Fruit fly (Drosophila melanogaster): ENCODE results near the gene RpL13.

RpL13 gene

DNA sequence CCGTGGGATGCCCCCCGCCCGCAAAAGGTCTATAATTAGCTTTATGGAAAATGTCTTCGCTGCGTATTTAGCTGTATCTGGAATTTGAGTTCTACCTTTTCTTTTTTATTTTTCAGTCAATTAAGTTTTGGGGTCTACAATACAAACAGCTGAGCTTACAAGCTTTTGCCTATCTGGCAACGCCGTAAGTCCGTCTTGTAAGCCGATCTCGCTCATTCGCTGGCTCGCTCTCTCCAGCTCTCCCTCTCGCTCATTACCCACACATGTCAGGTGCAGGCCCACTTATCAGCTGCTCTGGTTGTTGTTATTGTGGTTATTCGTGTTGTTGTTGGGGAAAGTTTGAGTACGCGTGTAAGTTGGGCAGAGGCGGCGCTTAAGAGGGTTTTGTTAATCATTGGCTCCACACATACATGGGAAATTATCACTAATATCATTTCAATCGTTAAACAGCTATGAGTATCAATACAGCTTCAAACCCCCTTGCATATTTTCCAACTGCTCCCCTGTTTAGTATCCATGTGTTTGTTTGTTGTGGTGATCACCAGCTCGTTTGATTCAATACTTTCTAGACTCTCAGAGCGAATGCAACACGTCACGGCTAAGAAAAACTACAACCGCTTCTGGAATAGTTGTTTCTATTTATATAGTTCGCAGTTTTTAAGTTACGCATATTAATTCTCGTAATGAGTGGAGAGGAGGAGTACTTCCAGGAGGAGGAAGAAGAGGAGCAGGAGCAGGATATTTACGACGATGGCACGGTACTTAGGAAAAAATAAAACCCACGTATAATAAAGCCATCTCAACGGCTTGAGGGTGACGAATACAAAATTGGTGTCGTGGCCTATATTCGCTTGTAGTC lies 42.9 kb downstream of the RpL13 start (continued):
- TF ChIP-seq jim (GFP tag; optimal IDR thresholded peaks at IDR 0.05) = peak; percentile 95
- peak; percentile 95 for TF ChIP-seq Rel (GFP tag; optimal IDR thresholded peaks at IDR 0.05)
- TF ChIP-seq Rel (tag; optimal IDR thresholded peaks at IDR 0.05) = peak; percentile 87
- peak; percentile 97 for TF ChIP-seq woc (GFP tag; optimal IDR thresholded peaks at IDR 0.05)
- TF ChIP-seq dsf (GFP tag; optimal IDR thresholded peaks at IDR 0.05; ENCODE audit: borderline replicate concordance) = peak; percentile 96
- peak; percentile 98 for TF ChIP-seq dmrt93B (GFP tag; optimal IDR thresholded peaks at IDR 0.05)
- TF ChIP-seq h (GFP tag; optimal IDR thresholded peaks at IDR 0.05) = peak; percentile 100

DNA sequence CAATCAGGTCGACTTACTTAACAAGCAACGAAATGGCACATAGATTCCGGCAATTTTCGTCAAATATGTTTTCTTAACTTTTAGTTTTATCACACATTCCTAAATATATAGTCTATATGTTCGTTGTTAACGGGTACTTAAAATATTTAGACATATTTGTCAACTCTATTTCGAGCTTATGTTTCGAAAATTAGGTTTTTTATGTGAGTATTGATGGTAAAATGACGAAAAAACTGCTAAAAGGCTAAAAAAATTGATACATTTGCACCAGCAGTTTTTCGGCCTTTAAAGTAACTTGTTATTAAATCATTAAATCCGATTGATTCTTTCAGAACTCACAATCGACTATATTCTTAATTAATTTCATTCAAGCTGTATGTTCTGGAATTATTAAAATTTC lies 50.2 kb downstream of the RpL13 start, which contains the start of gene CG13131:
Gene CG13131, minus strand, starts transcription at position 101 of the 400 bp plus-strand sequence.
- TF ChIP-seq CG9705 (GFP tag; optimal IDR thresholded peaks at IDR 0.05) = no peak
